Fruit fly (Drosophila melanogaster) Kc167 (cell line): Measurements from ENCODE around the gene CG14246.

Experiments used
- Sin3A ChIP-seq: fragments of >200 bp; optimal IDR thresholded peaks from 2 replicates; lab custom pipeline; 2018; ENCODE audit warnings: missing external identifiers
- ttk ChIP-seq: sonication (Bioruptor generic); optimal IDR thresholded peaks from 2 replicates; lab custom pipeline; 2017; ENCODE audit warnings: missing external identifiers

DNA sequence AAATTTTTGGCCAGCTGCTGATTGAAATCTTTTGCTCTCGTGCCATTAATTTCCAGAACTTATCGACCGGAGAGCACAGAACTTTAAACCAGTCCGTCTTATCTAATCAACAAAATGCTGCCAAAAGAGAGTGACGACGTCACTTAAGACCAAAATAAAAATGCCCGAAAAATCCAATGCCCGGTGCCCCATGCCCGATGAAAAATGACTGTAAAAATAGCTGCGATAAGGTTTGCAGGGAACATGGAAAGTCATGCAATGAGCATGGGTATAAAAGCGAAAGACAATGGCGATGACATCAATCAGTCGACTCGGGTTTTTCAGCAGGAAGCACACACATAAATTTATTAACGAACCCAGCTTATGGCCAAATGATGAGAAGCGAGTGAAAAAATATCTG lies 10.2 kb downstream of the CG14246 start, which contains the start of gene CG14247:
- TF ChIP-seq ttk (lab: Kevin White, UChicago), result no peak
- no peak for TF ChIP-seq Sin3A (lab: Kevin White, UChicago)
